Fruit fly (Drosophila melanogaster): Measurements from ENCODE around the gene CG44836.

Gene CG44836

DNA sequence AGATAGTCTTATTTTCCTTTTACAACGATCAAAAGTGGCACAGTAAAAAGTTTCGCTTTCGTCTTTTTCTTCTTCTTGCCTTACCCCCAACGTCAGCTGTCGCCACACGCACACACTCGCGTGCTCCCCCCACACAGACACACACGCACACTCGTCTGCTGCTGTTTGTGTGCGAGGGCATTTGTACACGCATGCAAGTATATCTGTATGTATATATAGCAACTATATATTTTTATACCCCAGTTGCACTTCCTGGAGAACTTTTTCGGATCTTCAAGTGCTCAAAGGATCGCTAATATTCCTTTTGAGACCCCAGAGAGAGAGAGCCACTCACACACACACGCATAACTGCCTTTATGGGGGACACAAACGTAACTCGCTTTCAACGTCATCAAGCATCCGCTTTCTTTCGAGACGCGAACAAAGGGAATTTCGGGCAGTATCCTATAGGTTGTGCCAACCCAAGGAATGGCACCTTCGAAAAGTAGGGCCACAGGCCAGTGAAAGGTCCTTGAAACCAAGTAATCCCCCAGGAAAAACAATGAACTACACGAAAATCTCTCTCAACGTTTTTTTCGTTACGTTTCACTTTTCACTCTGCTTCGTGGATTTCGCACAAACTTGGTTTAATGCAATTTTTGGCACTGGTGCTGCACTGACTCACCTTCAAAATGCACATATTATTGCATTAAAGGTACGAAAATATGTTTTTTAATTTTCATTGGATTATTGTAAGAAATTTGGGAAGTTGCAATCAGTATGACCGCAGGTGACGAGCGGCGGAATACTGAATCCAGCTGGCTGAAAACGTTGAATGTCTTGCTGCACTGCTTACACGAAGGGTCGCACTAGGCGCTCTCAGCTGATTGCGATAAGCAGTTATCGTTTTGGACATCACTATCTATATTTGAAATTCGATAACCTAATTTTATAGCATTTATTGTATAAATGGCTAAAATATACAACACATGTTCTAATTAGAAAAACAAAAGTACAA, 22.0 kb downstream of the CG44836 start, which contains the start of gene roq:
Gene roq, minus strand, starts transcription at position 799 of the 997 bp plus-strand sequence.
- no peak for TF ChIP-seq Hr96 (GFP tag; optimal IDR thresholded peaks at IDR 0.05)
- no peak for TF ChIP-seq CG14711 (tag; optimal IDR thresholded peaks at IDR 0.05)
- peak; percentile 24 for TF ChIP-seq CG7101 (tag; optimal IDR thresholded peaks at IDR 0.05)
- no peak for TF ChIP-seq CG33017 (tag; optimal IDR thresholded peaks at IDR 0.05)
- peak; percentile 82 for TF ChIP-seq kay (GFP tag; ENCODE audit: borderline replicate concordance)
- no peak for TF ChIP-seq Crg-1 (GFP tag; optimal IDR thresholded peaks at IDR 0.05)
- peak; percentile 11 for TF ChIP-seq tj (GFP tag; optimal IDR thresholded peaks at IDR 0.05)
- no peak for TF ChIP-seq ovo (GFP tag; optimal IDR thresholded peaks at IDR 0.05)
- no peak for TF ChIP-seq CG12768 (GFP tag; optimal IDR thresholded peaks at IDR 0.05)
- no peak for TF ChIP-seq toe (GFP tag; optimal IDR thresholded peaks at IDR 0.05)
- no peak for TF ChIP-seq pad (GFP tag; optimal IDR thresholded peaks at IDR 0.05)
- no peak for TF ChIP-seq Clk (GFP tag; optimal IDR thresholded peaks at IDR 0.05)
- no peak for TF ChIP-seq cnc (optimal IDR thresholded peaks at IDR 0.05)
- TF ChIP-seq cic (GFP tag; optimal IDR thresholded peaks at IDR 0.05), result peak; percentile 23
- TF ChIP-seq Mnt (GFP tag; optimal IDR thresholded peaks at IDR 0.05), result peak; percentile 54
- peak; percentile 63 for TF ChIP-seq bab1 (GFP tag; optimal IDR thresholded peaks at IDR 0.05)
- peak; percentile 33 for TF ChIP-seq CG1620 (GFP tag; optimal IDR thresholded peaks at IDR 0.05)

DNA sequence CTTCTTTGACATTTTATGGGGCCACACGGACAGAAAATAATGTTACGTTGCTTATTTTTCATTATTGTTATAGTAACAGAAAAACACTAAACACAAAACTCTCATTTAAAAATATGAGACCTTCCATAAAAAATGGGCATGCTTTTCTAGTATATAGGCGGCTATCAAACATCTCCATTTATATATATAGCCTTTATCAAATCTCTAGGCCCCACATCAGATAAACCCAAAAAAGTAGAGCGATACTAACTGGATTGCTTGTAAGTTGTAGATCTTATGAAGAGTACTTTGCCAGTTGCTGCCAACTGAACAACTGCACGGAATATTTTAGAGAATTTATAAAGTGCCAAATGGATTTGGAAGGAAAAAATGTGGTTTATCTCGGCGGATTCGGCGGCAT, 30.5 kb downstream of the CG44836 start, which contains the start of gene CG18814:
Gene CG18814, plus strand, starts transcription at position 301 of the 400 bp plus-strand sequence.
- no peak for TF ChIP-seq Hr96 (GFP tag; optimal IDR thresholded peaks at IDR 0.05)
- no peak for TF ChIP-seq CG33017 (tag; optimal IDR thresholded peaks at IDR 0.05)
- TF ChIP-seq Mnt (GFP tag; optimal IDR thresholded peaks at IDR 0.05), result no peak
- TF ChIP-seq CG7045 (GFP tag; optimal IDR thresholded peaks at IDR 0.05), result no peak
- TF ChIP-seq CG7101 (tag; optimal IDR thresholded peaks at IDR 0.05), result no peak
- TF ChIP-seq cic (GFP tag; optimal IDR thresholded peaks at IDR 0.05), result no peak
- TF ChIP-seq tj (GFP tag; optimal IDR thresholded peaks at IDR 0.05), result no peak
- no peak for TF ChIP-seq CG12768 (GFP tag; optimal IDR thresholded peaks at IDR 0.05)
- no peak for TF ChIP-seq CG14711 (tag; optimal IDR thresholded peaks at IDR 0.05)
- no peak for TF ChIP-seq pad (GFP tag; optimal IDR thresholded peaks at IDR 0.05)

DNA sequence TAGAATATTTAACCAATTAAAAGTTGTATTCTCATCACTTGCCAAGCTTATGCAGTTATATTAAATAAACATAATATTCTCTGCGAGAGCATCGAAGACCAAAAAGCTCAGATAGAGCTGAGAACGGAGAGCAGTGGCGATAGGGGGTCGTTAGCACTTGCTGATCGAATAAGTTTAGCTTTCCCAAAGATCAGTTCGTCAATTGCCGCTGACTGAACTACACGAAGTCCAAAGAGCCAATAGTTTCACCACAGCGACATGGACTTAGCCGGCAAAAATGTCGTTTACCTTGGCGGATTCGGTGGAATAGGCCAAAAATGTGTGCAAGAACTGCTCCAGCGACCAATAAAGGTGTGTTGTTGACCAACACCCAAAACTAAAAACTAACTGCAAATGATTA, 31.9 kb downstream of the CG44836 start, which contains the start of gene CG4842:
Gene CG4842, plus strand, starts transcription at position 191 of the 400 bp plus-strand sequence.
- no peak for TF ChIP-seq CG33017 (tag; optimal IDR thresholded peaks at IDR 0.05)
- TF ChIP-seq CG7045 (GFP tag; optimal IDR thresholded peaks at IDR 0.05), result no peak
- no peak for TF ChIP-seq toe (GFP tag; optimal IDR thresholded peaks at IDR 0.05)
- no peak for TF ChIP-seq cic (GFP tag; optimal IDR thresholded peaks at IDR 0.05)
- TF ChIP-seq Mnt (GFP tag; optimal IDR thresholded peaks at IDR 0.05), result no peak
- TF ChIP-seq cnc (optimal IDR thresholded peaks at IDR 0.05), result no peak
- no peak for TF ChIP-seq CG1620 (GFP tag; optimal IDR thresholded peaks at IDR 0.05)
- no peak for TF ChIP-seq ovo (GFP tag; optimal IDR thresholded peaks at IDR 0.05)
- TF ChIP-seq CG5204 (GFP tag; optimal IDR thresholded peaks at IDR 0.05), result no peak
- TF ChIP-seq CG11617 (GFP tag; optimal IDR thresholded peaks at IDR 0.05), result no peak
- TF ChIP-seq bab1 (GFP tag; optimal IDR thresholded peaks at IDR 0.05), result no peak
- TF ChIP-seq CG12768 (GFP tag; optimal IDR thresholded peaks at IDR 0.05), result no peak
- no peak for TF ChIP-seq CG14711 (tag; optimal IDR thresholded peaks at IDR 0.05)
- no peak for TF ChIP-seq kay (GFP tag; ENCODE audit: borderline replicate concordance)
- TF ChIP-seq Hr96 (GFP tag; optimal IDR thresholded peaks at IDR 0.05), result no peak
- TF ChIP-seq Crg-1 (GFP tag; optimal IDR thresholded peaks at IDR 0.05), result no peak
- TF ChIP-seq pad (GFP tag; optimal IDR thresholded peaks at IDR 0.05), result no peak

DNA sequence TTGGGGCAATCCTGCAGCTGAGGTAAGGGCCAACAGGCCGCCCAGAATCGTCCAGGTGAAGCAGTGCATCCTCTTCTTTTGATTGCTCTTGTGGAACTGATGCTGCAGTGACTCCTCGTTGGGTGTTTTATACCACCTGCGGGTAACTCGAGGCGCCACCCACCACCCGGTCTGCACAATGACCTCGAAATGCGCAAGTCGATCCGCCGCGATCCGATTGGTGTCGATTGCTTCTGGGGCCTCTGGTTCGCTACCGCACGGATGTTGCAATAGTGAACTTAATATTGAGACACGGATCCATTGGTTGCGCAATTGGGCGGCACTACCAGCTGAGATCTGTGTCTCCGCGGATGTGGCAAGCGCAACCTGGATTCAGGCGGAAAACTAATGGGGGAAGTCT, 32.8 kb downstream of the CG44836 start, which contains the start of gene Cpr72Ec:
Gene Cpr72Ec, minus strand, starts transcription at position 101 of the 400 bp plus-strand sequence.
- TF ChIP-seq Clk (GFP tag; optimal IDR thresholded peaks at IDR 0.05) (no peak), tj (GFP tag; optimal IDR thresholded peaks at IDR 0.05) (no peak), CG7101 (tag; optimal IDR thresholded peaks at IDR 0.05) (no peak), CG14711 (tag; optimal IDR thresholded peaks at IDR 0.05) (no peak), ovo (GFP tag; optimal IDR thresholded peaks at IDR 0.05) (no peak), CG12768 (GFP tag; optimal IDR thresholded peaks at IDR 0.05) (no peak), CG33017 (tag; optimal IDR thresholded peaks at IDR 0.05) (no peak)

DNA sequence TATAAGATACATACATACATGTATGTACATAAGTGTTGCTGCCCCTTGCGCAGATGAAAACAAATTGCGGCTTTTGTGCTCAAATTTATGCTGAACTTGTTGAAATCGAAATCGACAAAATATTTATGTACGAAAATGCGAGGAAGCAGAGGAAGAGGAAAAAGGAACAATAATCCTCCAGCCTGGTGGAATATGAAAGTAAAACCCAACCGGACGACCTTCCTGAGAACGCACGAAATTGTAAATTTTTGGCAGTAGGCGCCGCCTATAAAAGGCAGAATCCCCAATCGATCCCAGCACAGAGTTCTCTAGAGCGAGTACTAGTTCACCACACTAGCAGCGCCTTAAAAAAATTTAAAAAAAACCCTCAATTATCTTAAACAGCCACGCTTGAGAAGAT, 35.5 kb downstream of the CG44836 start, which contains the start of gene Cpr72Eb:
Gene Cpr72Eb, plus strand, starts transcription at position 301 of the 400 bp plus-strand sequence.
- TF ChIP-seq CG33017 (tag; optimal IDR thresholded peaks at IDR 0.05), result no peak
- no peak for TF ChIP-seq CG7045 (GFP tag; optimal IDR thresholded peaks at IDR 0.05)
- no peak for TF ChIP-seq CG12768 (GFP tag; optimal IDR thresholded peaks at IDR 0.05)
- TF ChIP-seq tj (GFP tag; optimal IDR thresholded peaks at IDR 0.05), result no peak
- TF ChIP-seq Mnt (GFP tag; optimal IDR thresholded peaks at IDR 0.05), result no peak
- TF ChIP-seq cnc (optimal IDR thresholded peaks at IDR 0.05), result no peak
- TF ChIP-seq CG1620 (GFP tag; optimal IDR thresholded peaks at IDR 0.05), result no peak
- TF ChIP-seq CG14711 (tag; optimal IDR thresholded peaks at IDR 0.05), result no peak
- no peak for TF ChIP-seq ovo (GFP tag; optimal IDR thresholded peaks at IDR 0.05)
- no peak for TF ChIP-seq CG11617 (GFP tag; optimal IDR thresholded peaks at IDR 0.05)
- no peak for TF ChIP-seq Hr96 (GFP tag; optimal IDR thresholded peaks at IDR 0.05)
- no peak for TF ChIP-seq Crg-1 (GFP tag; optimal IDR thresholded peaks at IDR 0.05)
- no peak for TF ChIP-seq CG7101 (tag; optimal IDR thresholded peaks at IDR 0.05)
- TF ChIP-seq pad (GFP tag; optimal IDR thresholded peaks at IDR 0.05), result no peak
- no peak for TF ChIP-seq cic (GFP tag; optimal IDR thresholded peaks at IDR 0.05)
- TF ChIP-seq Clk (GFP tag; optimal IDR thresholded peaks at IDR 0.05), result no peak
- TF ChIP-seq toe (GFP tag; optimal IDR thresholded peaks at IDR 0.05), result no peak
- TF ChIP-seq bab1 (GFP tag; optimal IDR thresholded peaks at IDR 0.05), result no peak

All from whole organism, adult.